Worm (Caenorhabditis elegans) whole organism, early embryonic: ENCODE data around the gene crh-2.

Source experiments
- B0310.2 ChIP-seq: sonication (generic microtip); optimal IDR thresholded peaks from 2 replicates; lab custom pipeline; 2016; ENCODE audit warnings: mild to moderate bottlenecking, missing genetic modification characterization, missing compliant biosample characterization
- F13C5.2 ChIP-seq: sonication (generic microtip); optimal IDR thresholded peaks from 2 replicates; lab custom pipeline; 2017; ENCODE audit warnings: mild to moderate bottlenecking, missing genetic modification characterization, inconsistent platforms, missing compliant biosample characterization
- aly-1 ChIP-seq: sonication (generic microtip); optimal IDR thresholded peaks from 2 replicates; lab custom pipeline; 2016; ENCODE audit warnings: missing genetic modification characterization, missing compliant biosample characterization
- ama-1 ChIP-seq: fragments of 150-350 bp; optimal IDR thresholded peaks from 2 replicates; lab custom pipeline; 2014
- ceh-13 ChIP-seq: fragments of 200-800 bp; sonication (Bioruptor generic); optimal IDR thresholded peaks from 2 replicates; lab custom pipeline; 2018; ENCODE audit warnings: mild to moderate bottlenecking, missing genetic modification characterization, missing compliant biosample characterization
- ceh-36 ChIP-seq: sonication (generic microtip); optimal IDR thresholded peaks from 2 replicates; lab custom pipeline; 2016; ENCODE audit warnings: missing genetic modification characterization, inconsistent platforms, missing compliant biosample characterization
- ets-7 ChIP-seq: sonication (generic microtip); optimal IDR thresholded peaks from 2 replicates; lab custom pipeline; 2016; ENCODE audit warnings: missing genotype, missing genetic modification characterization, missing compliant biosample characterization
- flt-1 ChIP-seq: fragments of 200-800 bp; sonication (Bioruptor generic); IDR thresholded peaks from 2 replicates; pipeline ENCODE4 v1.3.6; 2022; ENCODE audit warnings: missing genetic modification characterization, missing compliant biosample characterization
- hmbx-1 ChIP-seq: sonication (generic microtip); optimal IDR thresholded peaks from 2 replicates; lab custom pipeline; 2016; ENCODE audit warnings: mild to moderate bottlenecking, missing genetic modification characterization, missing compliant biosample characterization
- hmg-4 ChIP-seq: fragments of 200-800 bp; sonication (Bioruptor generic); optimal IDR thresholded peaks from 2 replicates; lab custom pipeline; 2018; ENCODE audit warnings: mild to moderate bottlenecking, missing genetic modification characterization, missing compliant biosample characterization
- hnd-1 ChIP-seq: sonication (generic microtip); optimal IDR thresholded peaks from 2 replicates; lab custom pipeline; 2016; ENCODE audit warnings: missing genetic modification characterization, missing compliant biosample characterization
- pes-1 ChIP-seq: fragments of 200-800 bp; sonication (Bioruptor generic); IDR thresholded peaks from 2 replicates; pipeline ENCODE4 v1.3.6; 2022; ENCODE audit warnings: missing genetic modification reagents, missing genetic modification characterization, missing compliant biosample characterization
- scrt-1 ChIP-seq: fragments of 200-800 bp; sonication (Bioruptor generic); IDR thresholded peaks from 2 replicates; pipeline ENCODE4 v1.3.6; 2022; ENCODE audit warnings: missing genetic modification characterization, missing compliant biosample characterization
- sea-1 ChIP-seq: fragments of 200-800 bp; sonication (Bioruptor generic); conservative IDR thresholded peaks from 2 replicates; pipeline ENCODE4 v1.3.6; 2022; ENCODE audit warnings: missing genetic modification characterization, missing compliant biosample characterization
- tbx-11 ChIP-seq: fragments of 200-800 bp; sonication (Bioruptor generic); IDR thresholded peaks from 2 replicates; pipeline ENCODE4 v1.3.6; 2022; ENCODE audit warnings: missing genetic modification characterization, missing compliant biosample characterization
- tbx-37 ChIP-seq: fragments of 200-800 bp; sonication (Bioruptor generic); conservative IDR thresholded peaks from 2 replicates; pipeline ENCODE4 v1.3.6; 2022; ENCODE audit warnings: missing genetic modification reagents, missing genetic modification characterization, missing compliant biosample characterization
- tra-4 ChIP-seq: sonication (generic microtip); optimal IDR thresholded peaks from 2 replicates; lab custom pipeline; 2017; ENCODE audit warnings: missing genetic modification characterization, missing compliant biosample characterization

The crh-2 gene

ce11 chrII:5210830-5211229 is 23.5 kb upstream of the crh-2 start, which contains the start of gene C34F11.8:
TSS of gene C34F11.8 (minus strand) at chrII:5210964.
- TF ChIP-seq pes-1 (GFP tag; lab: Robert Waterston, UW) (no peak), hmg-4 (GFP tag; lab: Kevin White, UChicago) (no peak), tra-4 (no peak), aly-1 (no peak), tbx-11 (GFP tag; lab: Robert Waterston, UW) (no peak), B0310.2 (tag; lab: Kevin White, UChicago) (no peak), hnd-1 (tag; lab: Kevin White, UChicago) (no peak), ets-7 (tag; lab: Kevin White, UChicago) (no peak), tbx-37 (no peak), ama-1 (lab: Kevin White, UChicago) (no peak), flt-1 (GFP tag; lab: Robert Waterston, UW) (no peak), scrt-1 (GFP tag; lab: Robert Waterston, UW) (no peak), ceh-13 (GFP tag; lab: Kevin White, UChicago) (no peak), hmbx-1 (no peak), F13C5.2 (tag; lab: Kevin White, UChicago) (no peak), ceh-36 (no peak), sea-1 (GFP tag; lab: Robert Waterston, UW) (no peak)

DNA sequence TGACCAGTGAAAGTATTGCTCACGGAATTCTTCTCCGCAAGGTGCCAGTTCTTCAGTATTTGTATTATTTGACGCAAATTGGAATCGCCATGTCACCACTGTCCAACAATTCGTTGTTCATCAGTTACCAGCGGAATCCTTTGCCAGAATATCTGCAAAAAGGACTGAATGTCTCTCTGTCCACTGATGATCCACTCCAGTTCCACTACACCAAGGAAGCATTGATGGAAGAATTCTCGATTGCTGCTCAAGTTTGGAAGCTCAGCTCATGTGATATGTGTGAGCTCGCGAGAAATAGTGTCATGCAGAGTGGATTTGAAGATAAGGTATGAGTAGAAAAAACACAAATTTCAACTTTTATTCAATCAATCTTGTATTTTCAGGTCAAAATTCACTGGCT is 21.8 kb upstream of the crh-2 start:
- TF ChIP-seq ets-7 (tag; lab: Kevin White, UChicago), result no peak
- TF ChIP-seq flt-1 (GFP tag; lab: Robert Waterston, UW), result no peak
- no peak for TF ChIP-seq tra-4
- no peak for TF ChIP-seq pes-1 (GFP tag; lab: Robert Waterston, UW)
- TF ChIP-seq scrt-1 (GFP tag; lab: Robert Waterston, UW), result no peak
- TF ChIP-seq aly-1, result no peak
- TF ChIP-seq tbx-37, result no peak
- no peak for TF ChIP-seq tbx-11 (GFP tag; lab: Robert Waterston, UW)
- TF ChIP-seq hmbx-1, result no peak

DNA sequence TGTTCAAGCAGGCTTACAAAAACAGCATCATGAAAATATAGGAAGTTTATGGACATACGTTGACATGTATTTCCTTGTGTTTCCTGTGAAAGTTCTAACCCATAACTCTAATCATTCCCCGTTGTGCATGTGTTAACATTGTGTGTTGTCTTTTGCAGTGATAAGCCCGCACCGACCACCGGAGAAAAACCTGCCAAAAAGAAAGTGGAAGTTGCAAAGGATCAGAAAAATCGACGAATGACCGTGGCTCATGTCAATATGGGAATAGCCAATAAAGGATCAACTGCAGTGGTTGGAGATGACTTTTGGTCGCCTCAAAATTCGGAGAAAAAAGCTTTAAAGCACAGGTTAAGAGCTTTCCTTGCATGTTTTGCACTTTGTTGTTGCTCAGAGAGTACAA is 17.9 kb upstream of the crh-2 start:
- TF ChIP-seq sea-1 (GFP tag; lab: Robert Waterston, UW), result no peak
- TF ChIP-seq tra-4, result no peak
- no peak for TF ChIP-seq ets-7 (tag; lab: Kevin White, UChicago)
- TF ChIP-seq F13C5.2 (tag; lab: Kevin White, UChicago), result no peak
- TF ChIP-seq tbx-37, result no peak

DNA sequence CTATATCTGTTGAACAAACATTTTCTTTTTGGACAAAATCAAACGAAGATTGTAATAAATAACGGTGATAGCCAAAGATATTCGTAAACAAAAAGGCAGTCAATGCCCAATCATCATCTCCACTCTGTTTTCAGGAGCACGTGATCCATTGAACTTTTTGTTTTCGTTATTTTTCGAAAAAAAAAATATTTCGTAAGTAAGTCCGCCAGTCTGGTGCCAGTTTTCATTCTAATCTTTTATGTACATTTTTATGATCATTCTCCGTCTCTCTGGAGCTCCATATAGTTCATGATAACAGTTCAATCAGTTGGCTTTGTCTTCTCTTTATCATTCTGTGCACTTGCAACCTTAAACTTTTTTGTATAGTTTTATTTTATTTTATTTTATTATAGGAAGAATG is 15.6 kb upstream of the crh-2 start, which contains the start of gene ampd-1:
Gene ampd-1, plus strand, starts transcription at position 393 of the 400 bp plus-strand sequence.
- TF ChIP-seq tbx-37, result no peak
- no peak for TF ChIP-seq ets-7 (tag; lab: Kevin White, UChicago)
- no peak for TF ChIP-seq scrt-1 (GFP tag; lab: Robert Waterston, UW)

ce11 chrII:5201922-5202562 is 14.7 kb upstream of the crh-2 start:
- TF ChIP-seq sea-1 (GFP tag; lab: Robert Waterston, UW), result no peak
- no peak for TF ChIP-seq B0310.2 (tag; lab: Kevin White, UChicago)
- TF ChIP-seq tra-4, result no peak
- no peak for TF ChIP-seq aly-1
- TF ChIP-seq tbx-37, result no peak
- no peak for TF ChIP-seq hmbx-1
- TF ChIP-seq scrt-1 (GFP tag; lab: Robert Waterston, UW), result no peak
- no peak for TF ChIP-seq ets-7 (tag; lab: Kevin White, UChicago)
- no peak for TF ChIP-seq hmg-4 (GFP tag; lab: Kevin White, UChicago)
- TF ChIP-seq ama-1 (lab: Kevin White, UChicago), result no peak
- no peak for TF ChIP-seq hnd-1 (tag; lab: Kevin White, UChicago)
- no peak for TF ChIP-seq ceh-13 (GFP tag; lab: Kevin White, UChicago)
- no peak for TF ChIP-seq F13C5.2 (tag; lab: Kevin White, UChicago)
- no peak for TF ChIP-seq flt-1 (GFP tag; lab: Robert Waterston, UW)
- no peak for TF ChIP-seq ceh-36
- no peak for TF ChIP-seq pes-1 (GFP tag; lab: Robert Waterston, UW)

- TF ChIP-seq ama-1 (lab: Kevin White, UChicago) (no peak), tbx-37 (no peak), tbx-11 (GFP tag; lab: Robert Waterston, UW) (no peak), ceh-36 (no peak), flt-1 (GFP tag; lab: Robert Waterston, UW) (no peak), sea-1 (GFP tag; lab: Robert Waterston, UW) (no peak), hnd-1 (tag; lab: Kevin White, UChicago) (no peak), tra-4 (no peak)
Observed at ce11 chrII:5200987-5201582, 13.7 kb upstream of the crh-2 start.

- TF ChIP-seq F13C5.2 (tag; lab: Kevin White, UChicago), result no peak
- TF ChIP-seq ama-1 (lab: Kevin White, UChicago), result no peak
- TF ChIP-seq sea-1 (GFP tag; lab: Robert Waterston, UW), result no peak
Observed at ce11 chrII:5199497-5199896, 12.1 kb upstream of the crh-2 start, which contains the start of gene msp-50. TSS of gene msp-50 (plus strand) at chrII:5199797.

DNA sequence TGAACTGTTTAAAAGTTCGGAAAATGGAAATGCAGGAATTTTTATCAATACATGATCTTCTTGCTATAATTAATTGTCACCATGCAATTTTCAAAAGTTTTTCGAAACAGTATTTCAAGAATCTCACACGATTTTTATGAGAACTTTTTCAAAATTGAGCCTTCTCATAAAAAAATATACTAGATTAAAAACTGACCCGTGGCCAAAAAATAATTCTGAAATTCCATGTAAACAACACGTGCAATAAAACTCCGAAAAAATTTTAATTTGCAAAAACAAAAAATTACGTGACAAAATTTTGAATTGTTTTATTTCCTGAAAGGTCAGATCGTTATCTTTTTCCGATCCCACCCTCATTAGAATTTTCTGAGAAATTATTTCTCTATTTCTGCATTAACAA is 8.1 kb upstream of the crh-2 start, which contains the start of gene C34F11.5:
Gene C34F11.5, plus strand, starts transcription at position 301 of the 400 bp plus-strand sequence.
- TF ChIP-seq ceh-36, result no peak
- no peak for TF ChIP-seq sea-1 (GFP tag; lab: Robert Waterston, UW)
- TF ChIP-seq tra-4, result no peak
- no peak for TF ChIP-seq ama-1 (lab: Kevin White, UChicago)
- no peak for TF ChIP-seq B0310.2 (tag; lab: Kevin White, UChicago)
